Worm (Caenorhabditis elegans) whole organism, L1 larva: ENCODE measurements around the gene srz-1.
A peak's percentile ranks its signal among the peaks of the same experiment; 100 is the strongest.

Experiments
- aly-2 ChIP-seq: fragments of 150-350 bp; optimal IDR thresholded peaks from 2 replicates; lab custom pipeline; 2014; ENCODE audit warnings: missing biosample characterization, missing genetic modification characterization
- egl-13 ChIP-seq: sonication (generic microtip); optimal IDR thresholded peaks from 2 replicates; lab custom pipeline; 2016; ENCODE audit warnings: missing genotype, missing genetic modification reagents, missing genetic modification characterization, missing compliant biosample characterization
- egl-27 ChIP-seq, 2 experiments: fragments of 150-350 bp in 1 of 2; sonication (generic microtip); optimal IDR thresholded peaks; 3 replicates each; lab custom pipeline; 2017 to 2018; ENCODE audit warnings: missing biosample characterization in 2 of 2, missing genetic modification characterization in 2 of 2, missing genetic modification reagents in 2 of 2
- elt-2 ChIP-seq: sonication (generic microtip); optimal IDR thresholded peaks from 2 replicates; lab custom pipeline; 2016; ENCODE audit warnings: missing genetic modification characterization, mild to moderate bottlenecking, inconsistent platforms, missing compliant biosample characterization, missing genetic modification reagents
- mdl-1 ChIP-seq, 2 experiments: fragments of 150-350 bp; optimal IDR thresholded peaks; 2 replicates each; lab custom pipeline; 2014 to 2017; ENCODE audit warnings: missing biosample characterization in 2 of 2, missing genetic modification characterization in 2 of 2, inconsistent platforms in 1 of 2
- mep-1 ChIP-seq: fragments of 150-350 bp; optimal IDR thresholded peaks from 2 replicates; lab custom pipeline; 2014; ENCODE audit warnings: missing biosample characterization, missing genetic modification characterization
- nhr-77 ChIP-seq: fragments of 150-350 bp; optimal IDR thresholded peaks from 2 replicates; lab custom pipeline; 2014; ENCODE audit warnings: missing biosample characterization, missing genetic modification characterization
- sup-37 ChIP-seq: fragments of 200-800 bp; sonication (Bioruptor generic); optimal IDR thresholded peaks from 2 replicates; lab custom pipeline; 2018; ENCODE audit warnings: mild to moderate bottlenecking, missing genetic modification characterization, missing compliant biosample characterization
- swsn-7 ChIP-seq: sonication (generic microtip); optimal IDR thresholded peaks from 2 replicates; lab custom pipeline; 2016; ENCODE audit warnings: missing genetic modification characterization, missing compliant biosample characterization
- zag-1 ChIP-seq: fragments of 150-350 bp; optimal IDR thresholded peaks from 2 replicates; lab custom pipeline; 2014; ENCODE audit warnings: missing biosample characterization, missing genetic modification characterization

DNA sequence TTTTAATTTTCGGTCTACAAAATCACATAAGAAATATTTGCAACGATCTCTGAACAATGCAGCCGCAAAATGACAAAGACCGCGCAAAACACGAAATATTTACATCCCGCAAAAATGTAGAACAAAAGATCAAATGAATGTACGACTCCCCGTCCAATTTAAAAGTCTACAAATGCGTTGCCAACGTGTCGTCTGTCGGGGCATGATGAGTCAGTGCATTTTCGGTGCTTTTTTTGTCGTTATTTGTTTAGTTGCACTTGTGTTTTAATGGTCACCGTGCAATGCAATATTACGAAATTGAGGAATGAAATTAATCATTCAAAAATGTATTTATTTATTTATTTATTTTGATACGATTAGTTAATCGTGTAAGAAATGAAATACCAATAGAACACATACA lies 48.9 kb downstream of the srz-1 start:
- TF ChIP-seq sup-37 (GFP tag; lab: Kevin White, UChicago) = no peak
- TF ChIP-seq aly-2 (tag; lab: Kevin White, UChicago) = no peak
- no peak for TF ChIP-seq zag-1 (tag; lab: Kevin White, UChicago)
- TF ChIP-seq mdl-1 (tag; optimal IDR thresholded peaks at IDR 0.05; lab: Kevin White, UChicago) = no peak
- TF ChIP-seq egl-27 (tag; optimal IDR thresholded peaks at IDR 0.05; lab: Kevin White, UChicago) = peak in 1 of 2 experiments; percentile 17
- TF ChIP-seq nhr-77 (tag; lab: Kevin White, UChicago) = no peak
- no peak for TF ChIP-seq elt-2 (tag; lab: Kevin White, UChicago)
- no peak for TF ChIP-seq swsn-7 (tag; lab: Kevin White, UChicago)
- no peak for TF ChIP-seq egl-13 (tag; lab: Kevin White, UChicago)
- TF ChIP-seq mep-1 (tag; lab: Kevin White, UChicago) = no peak
